Fruit fly (Drosophila melanogaster) Kc167 (cell line): ENCODE results near the gene Ilp8.

Experiments
- Myc ChIP-seq: fragments of >200 bp; optimal IDR thresholded peaks from 2 replicates; lab custom pipeline; 2017; ENCODE audit warnings: missing external identifiers
- Sin3A ChIP-seq: fragments of >200 bp; optimal IDR thresholded peaks from 2 replicates; lab custom pipeline; 2018; ENCODE audit warnings: missing external identifiers
- h ChIP-seq: fragments of >200 bp; optimal IDR thresholded peaks from 3 replicates; lab custom pipeline; 2018; ENCODE audit warnings: missing external identifiers
- insv ChIP-seq: fragments of >200 bp; optimal IDR thresholded peaks from 3 replicates; lab custom pipeline; 2018; ENCODE audit warnings: missing external identifiers
- psq ChIP-seq: fragments of >200 bp; optimal IDR thresholded peaks from 2 replicates; lab custom pipeline; 2017; ENCODE audit warnings: missing external identifiers
- ttk ChIP-seq: sonication (Bioruptor generic); optimal IDR thresholded peaks from 2 replicates; lab custom pipeline; 2017; ENCODE audit warnings: missing external identifiers

The Ilp8 gene

DNA sequence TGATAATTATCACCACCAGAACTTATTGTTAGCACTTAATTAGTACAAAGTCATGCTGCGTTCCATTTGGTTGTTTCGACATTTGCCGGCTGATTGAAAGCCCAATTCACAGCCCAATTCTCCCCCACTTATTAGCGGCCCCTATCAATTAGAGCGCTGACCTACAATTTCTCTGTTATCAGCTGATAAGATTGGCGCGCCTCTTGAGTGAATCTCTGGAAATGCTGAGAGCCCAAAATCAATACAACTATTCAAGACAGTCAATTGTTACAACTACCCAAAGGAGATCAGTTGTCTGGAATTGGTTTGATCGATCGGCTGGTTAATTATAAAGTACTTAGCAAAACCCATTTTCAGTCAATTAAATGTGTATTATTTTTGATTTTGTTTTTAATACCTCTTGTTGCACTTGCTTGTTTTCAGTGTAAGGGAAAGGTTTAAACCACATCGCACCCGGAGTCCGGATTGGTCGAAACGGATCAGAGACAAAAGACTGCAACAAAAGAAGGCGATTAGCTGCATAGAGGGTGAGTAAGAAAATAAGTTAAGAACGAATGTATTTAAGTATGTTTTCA lies 47.0 kb downstream of the Ilp8 start:
- TF ChIP-seq Sin3A (no peak), h (lab: Kevin White, UChicago) (no peak), ttk (lab: Kevin White, UChicago) (no peak), insv (lab: Kevin White, UChicago) (no peak), psq (lab: Kevin White, UChicago) (no peak), Myc (lab: Kevin White, UChicago) (no peak)

DNA sequence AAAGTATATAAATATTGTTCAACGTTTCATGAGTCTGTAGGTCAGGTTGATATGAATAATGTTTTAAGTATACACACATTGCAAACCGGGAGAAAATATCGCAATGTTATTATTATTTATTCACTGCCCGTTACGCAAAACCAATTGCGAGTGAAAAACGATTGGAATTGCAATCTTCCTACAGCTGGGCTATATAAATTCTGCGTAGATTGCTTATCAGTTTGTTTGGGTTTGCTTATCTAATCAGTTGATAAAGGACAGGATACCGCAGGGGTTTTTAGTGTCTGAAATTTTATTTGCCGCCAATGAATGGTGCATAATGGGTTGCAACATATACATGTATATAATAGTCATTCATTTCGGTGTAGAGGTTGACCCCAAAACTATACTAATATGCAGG lies 47.8 kb downstream of the Ilp8 start:
- TF ChIP-seq insv (lab: Kevin White, UChicago) (no peak), Sin3A (no peak), h (lab: Kevin White, UChicago) (no peak), psq (lab: Kevin White, UChicago) (no peak), Myc (lab: Kevin White, UChicago) (no peak), ttk (lab: Kevin White, UChicago) (no peak)

- no peak for TF ChIP-seq psq (lab: Kevin White, UChicago)
- no peak for TF ChIP-seq Myc (lab: Kevin White, UChicago)
- no peak for TF ChIP-seq ttk (lab: Kevin White, UChicago)
- no peak for TF ChIP-seq Sin3A
- TF ChIP-seq h (lab: Kevin White, UChicago), result no peak
- no peak for TF ChIP-seq insv (lab: Kevin White, UChicago)
Observed at dm6 chr3L:16981114-16981648, 50.7 kb downstream of the Ilp8 start.
